Worm (Caenorhabditis elegans): Measurements from ENCODE around the gene Y52D5A.2.

Gene Y52D5A.2

ce11 chrIV:5438705-5439104 lies 25.6 kb downstream of the Y52D5A.2 start, which contains the start of gene mgl-3:
mgl-3 (plus strand) TSS chrIV:5439005.
- TF ChIP-seq elt-1 (tag; optimal IDR thresholded peaks at IDR 0.05) (no peak), Y55F3AM.14 (GFP tag; optimal IDR thresholded peaks at IDR 0.05) (no peak), lin-39 (tag; optimal IDR thresholded peaks at IDR 0.05) (no peak), C34F6.9 (tag; optimal IDR thresholded peaks at IDR 0.05) (no peak), ztf-4 (tag; optimal IDR thresholded peaks at IDR 0.05) (no peak), R02D3.7 (tag; optimal IDR thresholded peaks at IDR 0.05) (no peak), unc-62 (GFP tag; optimal IDR thresholded peaks at IDR 0.05) (no peak), nhr-12 (tag; optimal IDR thresholded peaks at IDR 0.05) (no peak), nhr-23 (tag; optimal IDR thresholded peaks at IDR 0.05) (no peak), crh-2 (tag; optimal IDR thresholded peaks at IDR 0.05) (no peak)

DNA sequence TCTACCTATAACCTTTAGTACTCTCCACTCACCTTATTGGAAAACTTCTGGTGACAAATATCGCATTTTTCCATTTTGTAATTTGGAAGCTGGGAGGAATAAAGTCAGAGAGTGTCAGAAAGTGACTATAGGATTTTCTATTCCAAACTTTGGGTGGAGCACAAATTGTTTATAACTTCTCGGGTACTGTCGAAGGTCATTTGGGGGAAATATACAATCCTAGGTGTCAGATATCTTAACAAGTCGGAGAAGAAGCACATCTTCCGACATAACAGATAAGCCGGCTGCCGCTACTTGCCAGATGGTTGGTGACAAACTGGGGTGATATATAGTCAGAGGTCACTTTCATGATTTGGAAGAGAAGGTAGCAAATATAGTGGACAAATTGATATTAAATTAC lies 45.2 kb downstream of the Y52D5A.2 start, which contains the start of gene ehn-3:
ehn-3 (minus strand) TSS at position 101 of the 400 bp plus-strand sequence.
- TF ChIP-seq R02D3.7 (tag; optimal IDR thresholded peaks at IDR 0.05), result no peak

DNA sequence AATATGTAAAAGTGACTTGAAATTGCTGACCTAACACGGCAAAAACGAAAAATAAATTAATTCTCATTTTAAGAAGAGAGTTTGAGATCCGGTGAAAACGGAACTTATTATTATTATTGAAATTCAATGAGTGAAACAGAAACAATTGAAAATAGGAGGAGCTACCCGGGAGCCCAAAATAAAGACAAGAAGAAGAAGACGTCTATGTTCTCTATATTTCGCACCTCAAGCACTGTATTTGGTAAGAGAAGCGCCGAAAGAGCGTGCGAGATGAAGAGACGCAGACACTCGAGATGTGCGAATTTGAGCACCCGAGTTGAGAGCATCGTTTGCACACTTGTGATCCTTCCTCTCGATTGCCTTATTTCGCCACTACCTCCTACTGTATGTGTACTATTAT lies 48.6 kb downstream of the Y52D5A.2 start, which contains the start of gene spp-7:
spp-7 (minus strand) TSS at position 101 of the 400 bp plus-strand sequence.
- no peak for TF ChIP-seq fos-1 (tag; optimal IDR thresholded peaks at IDR 0.05)
- TF ChIP-seq mdl-1 (tag; optimal IDR thresholded peaks at IDR 0.05), result no peak
- no peak for TF ChIP-seq elt-3 (tag; optimal IDR thresholded peaks at IDR 0.05)
- TF ChIP-seq mbf-1 (tag; optimal IDR thresholded peaks at IDR 0.05), result no peak
- TF ChIP-seq unc-55 (GFP tag; optimal IDR thresholded peaks at IDR 0.05), result no peak
- TF ChIP-seq elt-1 (tag; optimal IDR thresholded peaks at IDR 0.05), result no peak
- no peak for TF ChIP-seq nhr-11 (tag; optimal IDR thresholded peaks at IDR 0.05)
- TF ChIP-seq C34F6.9 (tag; optimal IDR thresholded peaks at IDR 0.05), result no peak

Data from whole organism, L2 larva.